Fruit fly (Drosophila melanogaster): ENCODE data around the gene mRpL2.
"Not testable (repeated sequence)": the region's sequence is repeated elsewhere in the genome, so short reads cannot be mapped to it uniquely, and the experiment has no call there.

mRpL2 gene

dm6 chr3L:11124841-11125240 lies 4.2 kb downstream of the mRpL2 start:
- TF ChIP-seq svp (GFP tag) = peak; percentile 88
- no peak for TF ChIP-seq CG31627 (GFP tag; optimal IDR thresholded peaks at IDR 0.05)

- TF ChIP-seq CG3919 (GFP tag; optimal IDR thresholded peaks at IDR 0.05) (no peak), fkh (GFP tag; optimal IDR thresholded peaks at IDR 0.05) (peak; percentile 8)
Measured at dm6 chr3L:11125636-11126532, 5.2 kb downstream of the mRpL2 start.

- no peak for TF ChIP-seq Eip75B (GFP tag; optimal IDR thresholded peaks at IDR 0.05)
- TF ChIP-seq CG3919 (GFP tag; optimal IDR thresholded peaks at IDR 0.05) = no peak
- TF ChIP-seq Gug (GFP tag; IDR thresholded peaks at IDR 0.05) = no peak
- TF ChIP-seq CG8319 (GFP tag; optimal IDR thresholded peaks at IDR 0.05) = no peak
- TF ChIP-seq CG6792 (GFP tag; optimal IDR thresholded peaks at IDR 0.05) = no peak
- TF ChIP-seq cyc (GFP tag; optimal IDR thresholded peaks at IDR 0.05) = no peak
- TF ChIP-seq Hr38 (GFP tag; optimal IDR thresholded peaks at IDR 0.05) = no peak
- no peak for TF ChIP-seq Sox14 (GFP tag; optimal IDR thresholded peaks at IDR 0.05)
- TF ChIP-seq CG32006 (GFP tag; optimal IDR thresholded peaks at IDR 0.05) = no peak
- TF ChIP-seq salr (GFP tag; optimal IDR thresholded peaks at IDR 0.05) = no peak
- no peak for TF ChIP-seq CG10669 (GFP tag; optimal IDR thresholded peaks at IDR 0.05)
- TF ChIP-seq ss (GFP tag; optimal IDR thresholded peaks at IDR 0.05) = no peak
- TF ChIP-seq CG11902 (GFP tag; optimal IDR thresholded peaks at IDR 0.05) = no peak
- no peak for TF ChIP-seq Smox (GFP tag; optimal IDR thresholded peaks at IDR 0.05)
Measured at dm6 chr3L:11130535-11130934, 9.9 kb downstream of the mRpL2 start, which contains the start of gene nol. TSS of gene nol (plus strand) at chr3L:11130835.

dm6 chr3L:11132055-11132454 lies 11.4 kb downstream of the mRpL2 start, which contains the start of gene CG32074:
TSS of gene CG32074 (minus strand) at chr3L:11132322.
- not testable (repeated sequence) for TF ChIP-seq CG34406 (GFP tag; optimal IDR thresholded peaks at IDR 0.05); Hr4 (GFP tag; optimal IDR thresholded peaks at IDR 0.05); CG16779 (tag; optimal IDR thresholded peaks at IDR 0.05)

dm6 chr3L:11134886-11135285 lies 14.2 kb downstream of the mRpL2 start, which contains the start of gene CG14143:
TSS of gene CG14143 (plus strand) at chr3L:11134987.
- not testable (repeated sequence) for TF ChIP-seq CG6163 (GFP tag; IDR thresholded peaks at IDR 0.05); CG6792 (GFP tag; optimal IDR thresholded peaks at IDR 0.05); acj6 (GFP tag; optimal IDR thresholded peaks at IDR 0.05)

dm6 chr3L:11135846-11136245 lies 15.2 kb downstream of the mRpL2 start, which contains the start of gene IRSp53:
TSS of gene IRSp53 (plus strand) at chr3L:11136049.
- TF ChIP-seq CG15336 (GFP tag; IDR thresholded peaks at IDR 0.05) (peak; percentile 27; the same call in 1 of the 2 replicates), CG8632 (GFP tag; optimal IDR thresholded peaks at IDR 0.05) (no peak), CG34406 (GFP tag; optimal IDR thresholded peaks at IDR 0.05) (no peak), fd59A (GFP tag; optimal IDR thresholded peaks at IDR 0.05) (no peak), CG6808 (GFP tag; optimal IDR thresholded peaks at IDR 0.05) (no peak), dsx (GFP tag; optimal IDR thresholded peaks at IDR 0.05; ENCODE audit: poor library complexity, severe bottlenecking) (no peak)

dm6 chr3L:11136349-11136748 lies 15.7 kb downstream of the mRpL2 start:
- no peak for TF ChIP-seq Eip75B (GFP tag; optimal IDR thresholded peaks at IDR 0.05)
- TF ChIP-seq CG9139 (GFP tag; optimal IDR thresholded peaks at IDR 0.05) = peak; percentile 63
- TF ChIP-seq CG8632 (GFP tag; optimal IDR thresholded peaks at IDR 0.05) = peak; percentile 46
- TF ChIP-seq ss (GFP tag; optimal IDR thresholded peaks at IDR 0.05) = peak; percentile 66 to 74
- TF ChIP-seq Eip78C (GFP tag) = peak; percentile 70
- no peak for TF ChIP-seq vri (GFP tag; optimal IDR thresholded peaks at IDR 0.05)
- TF ChIP-seq CG15336 (GFP tag; IDR thresholded peaks at IDR 0.05) = 0 out of 2 replicates have a peak, but pooled peaks have one; percentile 7
- peak; percentile 52 for TF ChIP-seq dsx (GFP tag; optimal IDR thresholded peaks at IDR 0.05; ENCODE audit: poor library complexity, severe bottlenecking)
- peak; percentile 68 for TF ChIP-seq CG6808 (GFP tag; optimal IDR thresholded peaks at IDR 0.05)

All from whole organism, prepupa.